Fruit fly (Drosophila melanogaster): ENCODE measurements around the gene amx.

- TF ChIP-seq D1 (tag; optimal IDR thresholded peaks at IDR 0.05): no peak
- TF ChIP-seq CG13204 (GFP tag; optimal IDR thresholded peaks at IDR 0.05): no peak
- TF ChIP-seq EcR (GFP tag; optimal IDR thresholded peaks at IDR 0.05): no peak
- no peak for TF ChIP-seq fd96Ca (GFP tag; IDR thresholded peaks at IDR 0.05)
- TF ChIP-seq CG32121 (GFP tag; IDR thresholded peaks at IDR 0.05): no peak
- TF ChIP-seq CG12605 (GFP tag; IDR thresholded peaks at IDR 0.05): no peak
Observed at dm6 chrX:9247171-9247783, at the start of gene amx, which contains the start of gene Dsor1.
